Worm (Caenorhabditis elegans) whole organism, early embryonic: ENCODE results near the gene sdz-24.

Experiments
- B0310.2 ChIP-seq: sonication (generic microtip); optimal IDR thresholded peaks from 2 replicates; lab custom pipeline; 2016; ENCODE audit warnings: mild to moderate bottlenecking, missing genetic modification characterization, missing compliant biosample characterization
- ama-1 ChIP-seq: fragments of 150-350 bp; optimal IDR thresholded peaks from 2 replicates; lab custom pipeline; 2014
- ceh-36 ChIP-seq: sonication (generic microtip); optimal IDR thresholded peaks from 2 replicates; lab custom pipeline; 2016; ENCODE audit warnings: missing genetic modification characterization, inconsistent platforms, missing compliant biosample characterization
- ets-7 ChIP-seq: sonication (generic microtip); optimal IDR thresholded peaks from 2 replicates; lab custom pipeline; 2016; ENCODE audit warnings: missing genotype, missing genetic modification characterization, missing compliant biosample characterization
- flt-1 ChIP-seq: fragments of 200-800 bp; sonication (Bioruptor generic); IDR thresholded peaks from 2 replicates; pipeline ENCODE4 v1.3.6; 2022; ENCODE audit warnings: missing genetic modification characterization, missing compliant biosample characterization
- hmbx-1 ChIP-seq: sonication (generic microtip); optimal IDR thresholded peaks from 2 replicates; lab custom pipeline; 2016; ENCODE audit warnings: mild to moderate bottlenecking, missing genetic modification characterization, missing compliant biosample characterization
- hmg-4 ChIP-seq: fragments of 200-800 bp; sonication (Bioruptor generic); optimal IDR thresholded peaks from 2 replicates; lab custom pipeline; 2018; ENCODE audit warnings: mild to moderate bottlenecking, missing genetic modification characterization, missing compliant biosample characterization
- scrt-1 ChIP-seq: fragments of 200-800 bp; sonication (Bioruptor generic); IDR thresholded peaks from 2 replicates; pipeline ENCODE4 v1.3.6; 2022; ENCODE audit warnings: missing genetic modification characterization, missing compliant biosample characterization
- sea-1 ChIP-seq: fragments of 200-800 bp; sonication (Bioruptor generic); conservative IDR thresholded peaks from 2 replicates; pipeline ENCODE4 v1.3.6; 2022; ENCODE audit warnings: missing genetic modification characterization, missing compliant biosample characterization
- tbx-37 ChIP-seq: fragments of 200-800 bp; sonication (Bioruptor generic); conservative IDR thresholded peaks from 2 replicates; pipeline ENCODE4 v1.3.6; 2022; ENCODE audit warnings: missing genetic modification reagents, missing genetic modification characterization, missing compliant biosample characterization

- TF ChIP-seq B0310.2 (tag; lab: Kevin White, UChicago) (no peak), ama-1 (no peak), ets-7 (tag; lab: Kevin White, UChicago) (no peak), flt-1 (GFP tag; lab: Robert Waterston, UW) (no peak), tbx-37 (GFP tag; lab: Robert Waterston, UW) (no peak), ceh-36 (tag; lab: Kevin White, UChicago) (no peak), hmbx-1 (tag; lab: Kevin White, UChicago) (no peak), scrt-1 (no peak), hmg-4 (GFP tag; lab: Kevin White, UChicago) (no peak), sea-1 (GFP tag; lab: Robert Waterston, UW) (no peak)
Observed at ce11 chrII:671025-671424, 12.6 kb downstream of the sdz-24 start, which contains the start of gene sri-46.
